Fruit fly (Drosophila melanogaster): ENCODE data around the gene mus302.

Gene mus302

DNA sequence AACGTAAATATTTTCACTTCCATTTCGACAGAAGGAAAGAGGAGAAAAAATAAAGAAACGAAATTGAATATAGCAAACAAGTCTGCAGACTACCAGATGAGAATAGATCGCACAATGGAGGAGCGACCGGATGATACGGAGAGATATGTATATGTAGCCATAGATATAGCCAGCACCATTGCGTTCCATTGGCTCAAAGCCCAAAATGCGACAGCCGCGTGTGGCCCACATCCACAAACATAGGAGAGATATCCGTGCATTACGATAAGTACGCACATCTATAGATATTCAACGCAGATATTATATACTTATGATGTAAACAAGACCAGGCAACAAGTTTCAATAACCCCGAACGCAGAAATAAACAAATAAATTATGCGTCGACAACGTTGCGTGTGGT lies 23.7 kb upstream of the mus302 start:
- TF ChIP-seq CG7368 (GFP tag; optimal IDR thresholded peaks at IDR 0.05) = no peak
- no peak for TF ChIP-seq acj6 (GFP tag; optimal IDR thresholded peaks at IDR 0.05)
- no peak for TF ChIP-seq CG6854 (GFP tag; optimal IDR thresholded peaks at IDR 0.05)
- peak; percentile 43 to 58 for TF ChIP-seq ss (GFP tag; optimal IDR thresholded peaks at IDR 0.05)
- TF ChIP-seq CG10631 (GFP tag; optimal IDR thresholded peaks at IDR 0.05) = no peak
- no peak for TF ChIP-seq CG11762 (GFP tag; optimal IDR thresholded peaks at IDR 0.05; ENCODE audit: insufficient read depth)
- peak; percentile 39 for TF ChIP-seq CG9139 (GFP tag; optimal IDR thresholded peaks at IDR 0.05)
- no peak for TF ChIP-seq net (GFP tag; optimal IDR thresholded peaks at IDR 0.05)
- TF ChIP-seq CG6808 (GFP tag; optimal IDR thresholded peaks at IDR 0.05) = peak; percentile 50
- no peak for TF ChIP-seq CG8119 (GFP tag; IDR thresholded peaks at IDR 0.05)

DNA sequence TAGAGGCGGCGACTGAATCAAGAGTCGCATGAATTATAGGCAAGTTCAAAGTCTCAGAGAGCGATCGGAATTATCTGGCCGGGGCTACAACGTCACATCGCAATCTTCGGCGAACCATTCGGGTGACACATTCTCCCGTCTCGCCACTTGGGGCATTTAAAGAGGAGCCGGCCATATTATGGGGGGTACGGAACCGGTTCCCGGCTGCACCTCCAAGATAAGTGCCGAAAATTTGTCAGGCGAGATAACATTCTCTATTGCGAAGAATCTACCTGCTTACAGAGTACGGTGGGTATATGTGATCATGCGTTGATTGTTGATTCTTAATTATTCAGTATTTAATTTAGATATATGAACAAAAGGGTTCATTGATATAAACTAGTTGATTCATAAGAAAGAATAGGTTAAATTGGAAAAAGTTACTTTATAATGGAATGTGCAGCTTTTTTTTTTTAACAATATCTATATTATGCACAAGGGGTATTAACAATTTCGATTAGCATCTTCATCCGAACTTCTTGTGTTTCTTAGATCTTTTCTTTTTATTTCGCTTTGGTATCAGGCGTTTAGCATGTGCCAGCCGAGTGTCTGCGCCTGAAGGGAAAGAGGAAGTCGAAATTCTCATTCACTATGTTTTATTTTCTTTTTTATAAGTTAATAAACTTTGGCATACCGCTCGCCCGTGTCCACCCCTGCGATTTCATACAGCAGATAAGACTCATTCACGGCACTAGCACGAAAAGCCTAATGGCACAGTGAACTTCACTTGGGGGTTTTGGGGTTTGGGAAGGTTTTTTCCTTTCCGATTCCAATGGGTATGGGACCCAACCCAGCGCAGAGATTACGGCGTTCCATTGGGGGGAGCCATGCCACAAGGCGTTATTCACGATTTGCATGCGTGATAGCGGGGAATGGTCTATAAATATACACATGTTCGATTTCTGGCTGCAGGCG lies 22.2 kb upstream of the mus302 start:
- TF ChIP-seq Hr4 (GFP tag; optimal IDR thresholded peaks at IDR 0.05) (peak; percentile 53), net (GFP tag; optimal IDR thresholded peaks at IDR 0.05) (peak; percentile 26), CG15336 (GFP tag; IDR thresholded peaks at IDR 0.05) (peak; percentile 54; the same call in 1 of the 2 replicates), CG6276 (GFP tag; optimal IDR thresholded peaks at IDR 0.05) (peak; percentile 36), dac (GFP tag; optimal IDR thresholded peaks at IDR 0.05) (no peak), CG3919 (GFP tag; optimal IDR thresholded peaks at IDR 0.05) (no peak), Lpt (GFP tag; optimal IDR thresholded peaks at IDR 0.05) (no peak), Eip93F (GFP tag; optimal IDR thresholded peaks at IDR 0.05) (peak; percentile 41), lz (GFP tag; optimal IDR thresholded peaks at IDR 0.05) (peak; percentile 39), spab (GFP tag; optimal IDR thresholded peaks at IDR 0.05) (no peak), CG8319 (GFP tag; optimal IDR thresholded peaks at IDR 0.05) (no peak), Hr39 (GFP tag; optimal IDR thresholded peaks at IDR 0.05) (peak; percentile 49), topi (GFP tag; optimal IDR thresholded peaks at IDR 0.05) (peak; percentile 46), CG9139 (GFP tag; optimal IDR thresholded peaks at IDR 0.05) (peak; percentile 32), fd59A (GFP tag; optimal IDR thresholded peaks at IDR 0.05) (no peak), CG34406 (GFP tag; optimal IDR thresholded peaks at IDR 0.05) (no peak), Met (GFP tag; optimal IDR thresholded peaks at IDR 0.05) (peak; percentile 64), CG3032 (tag; optimal IDR thresholded peaks at IDR 0.05) (no peak), CG8632 (GFP tag; optimal IDR thresholded peaks at IDR 0.05) (no peak), CG1621 (tag; optimal IDR thresholded peaks at IDR 0.05) (no peak), vri (GFP tag; optimal IDR thresholded peaks at IDR 0.05) (peak; percentile 88), Sox15 (GFP tag; optimal IDR thresholded peaks at IDR 0.05) (no peak), CG8119 (GFP tag; IDR thresholded peaks at IDR 0.05) (0 out of 3 replicates have a peak, but pooled peaks have one; percentile 13), Ets96B (tag; optimal IDR thresholded peaks at IDR 0.05) (no peak), CG11762 (GFP tag; optimal IDR thresholded peaks at IDR 0.05; ENCODE audit: insufficient read depth) (peak; percentile 25), CG6792 (GFP tag; optimal IDR thresholded peaks at IDR 0.05) (no peak), OdsH (GFP tag; optimal IDR thresholded peaks at IDR 0.05) (peak; percentile 16), esn (GFP tag; optimal IDR thresholded peaks at IDR 0.05) (peak; percentile 62), CG16779 (tag; optimal IDR thresholded peaks at IDR 0.05) (no peak), CG7368 (GFP tag; optimal IDR thresholded peaks at IDR 0.05) (no peak), CG4318 (GFP tag; optimal IDR thresholded peaks at IDR 0.05) (peak; percentile 22), CG32006 (GFP tag; optimal IDR thresholded peaks at IDR 0.05) (peak; percentile 68), eg (GFP tag; IDR thresholded peaks at IDR 0.05) (no peak), salr (GFP tag; optimal IDR thresholded peaks at IDR 0.05) (peak in 1 of 2 experiments; percentile 18), Eip75B (GFP tag; optimal IDR thresholded peaks at IDR 0.05) (no peak), CG10669 (GFP tag; optimal IDR thresholded peaks at IDR 0.05) (no peak), acj6 (GFP tag; optimal IDR thresholded peaks at IDR 0.05) (peak; percentile 35), CG10631 (GFP tag; optimal IDR thresholded peaks at IDR 0.05) (no peak), CG31627 (GFP tag; optimal IDR thresholded peaks at IDR 0.05) (peak; percentile 26), dsx (GFP tag; optimal IDR thresholded peaks at IDR 0.05; ENCODE audit: poor library complexity, severe bottlenecking) (no peak), achi (GFP tag; optimal IDR thresholded peaks at IDR 0.05) (peak; percentile 17), Eip78C (GFP tag) (peak; percentile 14), CG6854 (GFP tag; optimal IDR thresholded peaks at IDR 0.05) (peak; percentile 39), Smox (GFP tag; optimal IDR thresholded peaks at IDR 0.05) (peak; percentile 56)

Data from whole organism, prepupa.